Worm (Caenorhabditis elegans): ENCODE results near the gene Y73C8B.2.

The Y73C8B.2 gene

DNA sequence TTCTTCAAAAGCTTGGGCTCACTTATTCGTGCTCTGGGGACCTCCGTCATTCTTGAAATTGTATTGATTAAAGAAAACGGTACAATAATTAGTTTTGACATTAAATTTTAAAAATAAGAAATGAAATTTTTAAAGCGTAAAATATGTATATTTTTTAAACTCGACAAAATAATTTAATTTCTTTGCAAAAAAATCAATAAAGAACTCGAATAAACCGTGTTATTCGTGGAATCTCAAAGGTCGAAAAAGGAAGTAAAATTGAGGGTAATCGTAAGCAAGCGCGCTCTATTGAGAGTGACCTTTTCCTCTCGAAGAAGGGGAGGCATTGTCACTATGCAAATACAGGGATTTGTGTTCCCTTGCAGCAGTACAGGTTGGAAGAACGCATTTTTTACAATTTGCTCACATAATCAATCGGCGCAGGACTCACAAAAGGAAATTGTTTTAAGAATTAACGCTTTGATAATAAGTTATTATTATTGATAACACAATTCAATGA, at the start of gene Y73C8B.2:
Gene Y73C8B.2 (minus strand): TSS at position 51 of the 499 bp plus-strand sequence.
- TF ChIP-seq F13C5.2 (tag; optimal IDR thresholded peaks at IDR 0.05) (peak; percentile 5), ceh-36 (tag; optimal IDR thresholded peaks at IDR 0.05) (no peak), hmbx-1 (tag; optimal IDR thresholded peaks at IDR 0.05) (no peak), tbx-11 (GFP tag; IDR thresholded peaks at IDR 0.05) (peak; percentile 39; the same call in 1 of the 2 replicates)

DNA sequence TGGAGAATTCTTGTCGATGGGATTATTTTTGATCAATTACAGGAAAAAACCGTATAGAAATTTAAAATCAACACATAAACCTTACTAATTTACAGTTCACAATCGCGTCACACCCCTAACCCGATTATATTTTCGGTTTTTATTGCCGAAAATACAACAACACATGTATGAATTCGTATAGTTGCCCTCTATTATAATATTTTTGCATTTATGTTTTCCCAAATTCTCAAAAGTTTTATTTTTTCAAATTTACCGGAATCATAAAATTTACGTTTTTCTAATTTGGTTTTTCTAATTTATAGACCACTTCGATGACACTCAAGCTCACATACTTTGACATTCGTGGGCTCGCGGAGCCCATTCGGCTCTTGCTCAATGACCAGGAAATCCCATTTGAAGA, 48.2 kb upstream of the Y73C8B.2 start, which contains the start of gene gst-23:
Gene gst-23 (plus strand): TSS at position 301 of the 400 bp plus-strand sequence.
- TF ChIP-seq scrt-1 (GFP tag; IDR thresholded peaks at IDR 0.05): no peak
- no peak for TF ChIP-seq ceh-13 (GFP tag; optimal IDR thresholded peaks at IDR 0.05)
- TF ChIP-seq ama-1 (optimal IDR thresholded peaks at IDR 0.05): no peak
- TF ChIP-seq pes-1 (GFP tag; IDR thresholded peaks at IDR 0.05): no peak
- TF ChIP-seq hnd-1 (tag; optimal IDR thresholded peaks at IDR 0.05): no peak
- TF ChIP-seq sea-1 (GFP tag; conservative IDR thresholded peaks at IDR 0.05): no peak
- no peak for TF ChIP-seq F13C5.2 (tag; optimal IDR thresholded peaks at IDR 0.05)
- TF ChIP-seq tbx-37 (GFP tag; conservative IDR thresholded peaks at IDR 0.05): no peak
- no peak for TF ChIP-seq B0310.2 (tag; optimal IDR thresholded peaks at IDR 0.05)
- no peak for TF ChIP-seq ets-7 (tag; optimal IDR thresholded peaks at IDR 0.05)
- no peak for TF ChIP-seq tra-4 (tag; optimal IDR thresholded peaks at IDR 0.05)
- TF ChIP-seq aly-1 (tag; optimal IDR thresholded peaks at IDR 0.05): no peak
- no peak for TF ChIP-seq tbx-11 (GFP tag; IDR thresholded peaks at IDR 0.05)
- no peak for TF ChIP-seq flt-1 (GFP tag; IDR thresholded peaks at IDR 0.05)
- TF ChIP-seq hmg-4 (GFP tag; optimal IDR thresholded peaks at IDR 0.05): no peak

DNA sequence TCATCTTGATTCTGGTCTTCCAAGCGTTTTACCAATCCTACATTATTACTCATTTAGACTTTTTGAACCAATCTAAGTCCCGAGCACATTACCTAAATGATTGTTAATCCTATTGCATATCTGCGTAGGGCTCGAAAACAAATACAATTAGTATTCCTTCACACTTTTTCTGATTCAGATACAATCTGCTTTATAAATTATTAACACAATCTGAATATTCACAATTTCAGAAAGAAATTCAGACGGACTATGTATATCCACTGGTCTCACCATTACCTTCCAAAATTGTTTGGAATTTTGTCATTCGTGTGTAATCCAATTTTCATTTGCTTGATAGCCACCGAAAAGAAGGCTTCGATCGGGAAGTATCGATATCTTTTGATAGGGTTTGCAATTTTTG, 46.4 kb upstream of the Y73C8B.2 start, which contains the start of gene srj-11:
Gene srj-11 (plus strand): TSS at position 250 of the 400 bp plus-strand sequence.
- TF ChIP-seq tra-4 (tag; optimal IDR thresholded peaks at IDR 0.05) (no peak), ceh-13 (GFP tag; optimal IDR thresholded peaks at IDR 0.05) (no peak), aly-1 (tag; optimal IDR thresholded peaks at IDR 0.05) (no peak), hmbx-1 (tag; optimal IDR thresholded peaks at IDR 0.05) (no peak), ets-7 (tag; optimal IDR thresholded peaks at IDR 0.05) (no peak), ama-1 (optimal IDR thresholded peaks at IDR 0.05) (no peak)

DNA sequence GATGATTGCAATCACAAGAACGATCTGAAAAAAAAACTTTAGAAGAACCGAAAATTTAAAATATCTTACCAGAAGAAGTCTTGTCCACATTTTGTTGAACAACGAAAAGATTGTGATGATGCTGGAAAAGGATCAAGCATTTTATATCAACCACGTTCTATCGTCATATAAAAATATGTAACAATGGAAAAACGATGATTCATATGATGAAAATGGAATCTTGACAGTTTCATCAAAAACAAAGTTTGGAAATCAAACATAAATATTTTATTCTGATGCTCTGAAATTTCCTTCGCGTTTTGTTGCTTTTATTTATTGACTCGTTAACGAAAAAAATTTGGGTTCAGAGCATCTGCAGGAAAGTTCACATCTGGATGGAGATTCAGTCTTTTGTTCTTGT, 41.8 kb upstream of the Y73C8B.2 start, which contains the start of the genes K08D9.9 and str-16:
Gene K08D9.9 (minus strand): TSS at position 101 of the 400 bp plus-strand sequence.
Gene str-16 (plus strand): TSS at position 266 of the 400 bp plus-strand sequence.
- TF ChIP-seq flt-1 (GFP tag; IDR thresholded peaks at IDR 0.05) (no peak), hmbx-1 (tag; optimal IDR thresholded peaks at IDR 0.05) (no peak), B0310.2 (tag; optimal IDR thresholded peaks at IDR 0.05) (no peak), ama-1 (optimal IDR thresholded peaks at IDR 0.05) (no peak), aly-1 (tag; optimal IDR thresholded peaks at IDR 0.05) (no peak), F13C5.2 (tag; optimal IDR thresholded peaks at IDR 0.05) (no peak)

DNA sequence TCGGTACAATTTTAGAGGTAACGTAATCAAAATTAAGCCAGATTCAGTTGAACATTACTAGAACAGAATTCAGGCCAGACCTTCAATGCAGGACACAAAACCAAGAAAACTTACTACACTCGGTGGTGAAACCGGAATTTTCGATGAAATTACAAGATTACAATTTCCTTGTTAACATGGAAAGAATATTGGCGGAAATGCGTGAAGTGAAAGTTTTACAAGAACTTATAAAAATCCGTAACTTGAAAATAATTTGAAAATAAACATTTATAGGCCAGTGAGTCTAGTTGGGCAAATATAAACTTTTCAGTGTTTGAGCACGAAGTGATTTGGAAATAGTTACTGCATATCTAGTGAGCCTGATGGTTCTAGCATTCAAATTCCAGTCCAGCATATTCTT, 40.1 kb upstream of the Y73C8B.2 start, which contains the start of gene K08D9.6:
Gene K08D9.6 (minus strand): TSS at position 101 of the 400 bp plus-strand sequence.
- TF ChIP-seq hmg-4 (GFP tag; optimal IDR thresholded peaks at IDR 0.05) (no peak), flt-1 (GFP tag; IDR thresholded peaks at IDR 0.05) (no peak)

DNA sequence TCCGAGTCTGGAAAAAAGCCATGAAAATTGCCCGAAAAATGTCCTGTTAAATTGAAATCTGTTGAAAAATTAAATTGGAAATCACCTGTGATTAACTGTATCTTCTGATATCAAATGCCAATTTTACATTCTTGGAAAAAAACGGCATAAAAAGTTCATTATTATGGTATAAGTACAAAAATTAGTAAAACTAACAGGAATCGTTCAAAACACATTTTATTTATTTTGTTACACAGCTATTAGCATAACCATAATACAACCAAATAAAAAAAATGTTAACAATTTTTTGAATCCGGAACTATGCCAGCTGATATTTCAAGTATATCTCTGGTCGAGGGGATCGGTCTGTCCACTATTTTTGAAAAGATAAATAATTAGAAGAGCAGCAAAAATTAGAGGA, 35.8 kb upstream of the Y73C8B.2 start, which contains the start of gene K08D9.10:
Gene K08D9.10 (plus strand): TSS at position 301 of the 400 bp plus-strand sequence.
- TF ChIP-seq ets-7 (tag; optimal IDR thresholded peaks at IDR 0.05) (no peak), B0310.2 (tag; optimal IDR thresholded peaks at IDR 0.05) (no peak), pes-1 (GFP tag; IDR thresholded peaks at IDR 0.05) (no peak), tra-4 (tag; optimal IDR thresholded peaks at IDR 0.05) (no peak), scrt-1 (GFP tag; IDR thresholded peaks at IDR 0.05) (no peak), flt-1 (GFP tag; IDR thresholded peaks at IDR 0.05) (no peak), ceh-36 (tag; optimal IDR thresholded peaks at IDR 0.05) (no peak), hmbx-1 (tag; optimal IDR thresholded peaks at IDR 0.05) (no peak), tbx-37 (GFP tag; conservative IDR thresholded peaks at IDR 0.05) (no peak)

DNA sequence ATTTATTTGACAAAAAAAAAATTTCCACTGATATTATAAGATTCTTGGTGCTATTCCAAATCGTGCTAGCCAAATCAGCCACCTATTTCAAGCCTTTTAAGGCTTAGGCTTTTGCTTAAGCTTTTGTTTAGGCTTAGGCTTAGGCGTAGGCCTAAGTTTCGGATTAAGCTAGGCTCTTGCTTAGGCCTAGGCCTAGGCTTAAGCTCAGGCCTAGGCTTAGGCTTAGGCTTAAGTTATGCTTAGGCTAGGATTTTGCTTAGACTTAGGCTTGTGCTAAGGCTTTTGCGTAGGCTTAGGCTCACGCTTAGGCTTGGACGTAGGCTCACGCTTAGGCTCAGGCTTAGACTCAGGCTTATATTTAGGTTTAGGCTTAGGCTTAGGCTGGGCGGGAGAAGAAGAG, 35.3 kb upstream of the Y73C8B.2 start:
- TF ChIP-seq ceh-36 (tag; optimal IDR thresholded peaks at IDR 0.05): peak; percentile 62
- no peak for TF ChIP-seq tra-4 (tag; optimal IDR thresholded peaks at IDR 0.05)
- TF ChIP-seq flt-1 (GFP tag; IDR thresholded peaks at IDR 0.05): no peak
- TF ChIP-seq ceh-13 (GFP tag; optimal IDR thresholded peaks at IDR 0.05): no peak

DNA sequence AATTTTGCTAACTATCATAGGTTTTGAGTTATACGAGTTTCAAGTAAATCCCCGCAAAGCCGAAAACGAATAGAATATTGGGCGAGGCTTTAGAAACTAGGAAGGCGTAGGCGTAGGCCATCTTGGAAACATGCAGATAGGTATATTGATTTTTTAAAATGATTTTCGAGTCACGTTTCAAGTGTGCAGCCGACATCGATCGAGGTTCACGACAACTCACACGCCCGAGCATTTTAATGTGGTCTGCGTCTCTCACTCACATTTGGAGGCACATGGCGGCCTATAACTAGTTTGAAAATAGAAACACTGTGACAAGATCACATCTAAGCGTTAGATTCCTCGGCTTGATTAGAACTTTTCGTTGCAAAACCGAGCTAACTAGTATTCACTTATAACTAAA, 32.6 kb upstream of the Y73C8B.2 start, which contains the start of gene K08D9.2:
Gene K08D9.2 (plus strand): TSS at position 301 of the 400 bp plus-strand sequence.
- TF ChIP-seq scrt-1 (GFP tag; IDR thresholded peaks at IDR 0.05) (no peak), hnd-1 (tag; optimal IDR thresholded peaks at IDR 0.05) (no peak), F13C5.2 (tag; optimal IDR thresholded peaks at IDR 0.05) (no peak), flt-1 (GFP tag; IDR thresholded peaks at IDR 0.05) (no peak), ceh-36 (tag; optimal IDR thresholded peaks at IDR 0.05) (no peak), ets-7 (tag; optimal IDR thresholded peaks at IDR 0.05) (no peak), aly-1 (tag; optimal IDR thresholded peaks at IDR 0.05) (no peak), hmg-4 (GFP tag; optimal IDR thresholded peaks at IDR 0.05) (no peak)

DNA sequence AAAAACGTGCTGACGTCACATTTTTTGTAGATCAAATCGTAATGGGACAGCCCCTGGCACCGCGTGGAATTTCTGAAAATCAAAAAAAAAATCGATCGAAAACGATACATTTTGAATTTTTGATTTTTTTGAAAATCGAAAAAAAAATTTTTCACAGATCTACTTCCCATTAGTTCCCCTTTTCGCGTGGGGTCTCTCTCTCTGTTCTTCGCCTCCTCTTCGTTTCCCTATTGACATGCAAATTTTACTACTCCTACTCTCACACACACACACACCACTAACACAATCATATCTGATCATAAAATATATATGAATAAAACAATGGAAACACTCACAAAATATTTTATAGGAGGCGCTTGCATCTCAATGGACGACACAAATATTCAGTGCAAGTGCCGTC, 23.8 kb upstream of the Y73C8B.2 start:
- no peak for TF ChIP-seq tra-4 (tag; optimal IDR thresholded peaks at IDR 0.05)
- TF ChIP-seq hmbx-1 (tag; optimal IDR thresholded peaks at IDR 0.05): no peak
- no peak for TF ChIP-seq flt-1 (GFP tag; IDR thresholded peaks at IDR 0.05)
- no peak for TF ChIP-seq B0310.2 (tag; optimal IDR thresholded peaks at IDR 0.05)
- no peak for TF ChIP-seq ama-1 (optimal IDR thresholded peaks at IDR 0.05)
- TF ChIP-seq hmg-4 (GFP tag; optimal IDR thresholded peaks at IDR 0.05): no peak
- no peak for TF ChIP-seq ets-7 (tag; optimal IDR thresholded peaks at IDR 0.05)
- TF ChIP-seq sea-1 (GFP tag; conservative IDR thresholded peaks at IDR 0.05): no peak
- TF ChIP-seq hnd-1 (tag; optimal IDR thresholded peaks at IDR 0.05): no peak
- no peak for TF ChIP-seq ceh-13 (GFP tag; optimal IDR thresholded peaks at IDR 0.05)
- no peak for TF ChIP-seq scrt-1 (GFP tag; IDR thresholded peaks at IDR 0.05)
- TF ChIP-seq tbx-37 (GFP tag; conservative IDR thresholded peaks at IDR 0.05): no peak
- TF ChIP-seq F13C5.2 (tag; optimal IDR thresholded peaks at IDR 0.05): no peak
- no peak for TF ChIP-seq tbx-11 (GFP tag; IDR thresholded peaks at IDR 0.05)
